Fruit fly (Drosophila melanogaster) whole organism, embryonic: ENCODE measurements around the gene CG4733.
A peak's percentile ranks its signal among the peaks of the same experiment; 100 is the strongest.

Experiments
- ATbp ChIP-seq: fragments of 200-800 bp; sonication (Bioruptor generic); optimal IDR thresholded peaks from 2 replicates; lab custom pipeline; 2017; ENCODE audit warnings: missing biosample characterization, mild to moderate bottlenecking, missing genetic modification characterization, missing genetic modification reagents
- Asciz ChIP-seq: fragments of 200-800 bp; sonication (Bioruptor generic); optimal IDR thresholded peaks from 2 replicates; lab custom pipeline; 2017; ENCODE audit warnings: missing biosample characterization, mild to moderate bottlenecking, missing genetic modification characterization, missing genetic modification reagents
- BEAF-32 ChIP-seq: fragments of 200-800 bp; sonication (Bioruptor generic); optimal IDR thresholded peaks from 3 replicates; lab custom pipeline; 2017; ENCODE audit warnings: missing biosample characterization, missing genetic modification characterization, mild to moderate bottlenecking, moderate library complexity, missing genetic modification reagents
- CG10209 ChIP-seq: fragments of 200-800 bp; sonication (Bioruptor generic); optimal IDR thresholded peaks from 3 replicates; lab custom pipeline; 2017; ENCODE audit warnings: missing biosample characterization, mild to moderate bottlenecking, missing genetic modification characterization, missing genetic modification reagents
- CG10267 ChIP-seq: fragments of 200-800 bp; sonication (Bioruptor generic); optimal IDR thresholded peaks from 2 replicates; lab custom pipeline; 2018; ENCODE audit warnings: missing biosample characterization, mild to moderate bottlenecking, missing genetic modification characterization, moderate library complexity
- CG10462 ChIP-seq: fragments of 200-800 bp; sonication (Bioruptor generic); optimal IDR thresholded peaks from 2 replicates; lab custom pipeline; 2016; ENCODE audit warnings: missing biosample characterization, missing genetic modification characterization
- CG15269 ChIP-seq: fragments of 200-800 bp; sonication (Bioruptor generic); optimal IDR thresholded peaks from 2 replicates; lab custom pipeline; 2018; ENCODE audit warnings: missing biosample characterization, mild to moderate bottlenecking, missing genetic modification characterization, moderate library complexity
- CG15601 ChIP-seq: fragments of 200-800 bp; sonication (Bioruptor generic); optimal IDR thresholded peaks from 3 replicates; lab custom pipeline; 2019; ENCODE audit warnings: missing biosample characterization, mild to moderate bottlenecking, missing genetic modification characterization, moderate library complexity
- CG16779 ChIP-seq: fragments of 200-800 bp; sonication (Bioruptor generic); IDR thresholded peaks from 2 replicates; pipeline ENCODE4 v1.3.6; 2022; ENCODE audit warnings: missing biosample characterization, missing genetic modification characterization
- CG1832 ChIP-seq: fragments of 200-800 bp; sonication (Bioruptor generic); optimal IDR thresholded peaks from 2 replicates; lab custom pipeline; 2017; ENCODE audit warnings: missing biosample characterization, mild to moderate bottlenecking, missing genetic modification characterization, inconsistent platforms
- CG30431 ChIP-seq: fragments of 200-800 bp; sonication (Bioruptor generic); optimal IDR thresholded peaks from 2 replicates; lab custom pipeline; 2017; ENCODE audit warnings: missing biosample characterization, missing genetic modification characterization
- CG32772 ChIP-seq: fragments of 200-800 bp; sonication (Bioruptor generic); IDR thresholded peaks from 2 replicates; pipeline ENCODE4 v1.3.6; 2022; ENCODE audit warnings: missing biosample characterization, missing genetic modification characterization
- CG34224 ChIP-seq: fragments of 200-800 bp; sonication (Bioruptor generic); IDR thresholded peaks from 3 replicates; pipeline ENCODE4 v1.3.6; 2022; ENCODE audit warnings: missing biosample characterization, missing genetic modification characterization; ENCODE audit not compliant: partially characterized antibody
- CG34422 ChIP-seq: fragments of 200-800 bp; sonication (Bioruptor generic); IDR thresholded peaks from 3 replicates; pipeline ENCODE4 v1.3.6; 2022; ENCODE audit warnings: missing biosample characterization, missing genetic modification characterization
- CG4617 ChIP-seq: fragments of 200-800 bp; sonication (Bioruptor generic); optimal IDR thresholded peaks from 3 replicates; lab custom pipeline; 2016; ENCODE audit warnings: missing biosample characterization, missing genetic modification characterization, borderline replicate concordance
- CG7556 ChIP-seq: fragments of 200-800 bp; sonication (Bioruptor generic); optimal IDR thresholded peaks from 2 replicates; lab custom pipeline; 2017; ENCODE audit warnings: missing biosample characterization, mild to moderate bottlenecking, missing genetic modification characterization
- CG7839 ChIP-seq: fragments of 200-800 bp; sonication (Bioruptor generic); optimal IDR thresholded peaks from 3 replicates; lab custom pipeline; 2018; ENCODE audit warnings: missing biosample characterization, mild to moderate bottlenecking, missing genetic modification characterization, moderate library complexity
- CG8478 ChIP-seq: fragments of >200 bp; optimal IDR thresholded peaks from 2 replicates; lab custom pipeline; 2018
- Dad ChIP-seq: fragments of 200-800 bp; sonication (Bioruptor generic); optimal IDR thresholded peaks from 3 replicates; lab custom pipeline; 2016; ENCODE audit warnings: missing biosample characterization, missing genetic modification characterization
- Dbx ChIP-seq: fragments of 200-800 bp; sonication (Bioruptor generic); IDR thresholded peaks from 3 replicates; pipeline ENCODE4 v1.3.6; 2022; ENCODE audit warnings: missing biosample characterization, missing genetic modification characterization
- Dip2 ChIP-seq: fragments of 200-800 bp; sonication (Bioruptor generic); IDR thresholded peaks from 2 replicates; pipeline ENCODE4 v1.3.6; 2022; ENCODE audit warnings: missing biosample characterization, missing genetic modification characterization
- Ets65A ChIP-seq: fragments of 200-800 bp; sonication (Bioruptor generic); peaks from one replicate; lab custom pipeline; 2016; ENCODE audit warnings: missing biosample characterization, missing genetic modification characterization
- HLHmδ ChIP-seq: fragments of 200-800 bp; sonication (Bioruptor generic); optimal IDR thresholded peaks from 2 replicates; lab custom pipeline; 2018; ENCODE audit warnings: missing biosample characterization, mild to moderate bottlenecking, missing genetic modification characterization, moderate library complexity
- Hmx ChIP-seq: fragments of 200-800 bp; sonication (Bioruptor generic); optimal IDR thresholded peaks from 2 replicates; lab custom pipeline; 2016; ENCODE audit warnings: missing biosample characterization, missing genetic modification characterization
- Mad ChIP-seq: fragments of 200-800 bp; sonication (Bioruptor generic); optimal IDR thresholded peaks from 2 replicates; lab custom pipeline; 2016; ENCODE audit warnings: missing biosample characterization, missing genetic modification characterization
- Meics ChIP-seq: fragments of 200-800 bp; sonication (Bioruptor generic); optimal IDR thresholded peaks from 2 replicates; lab custom pipeline; 2017; ENCODE audit warnings: missing biosample characterization, mild to moderate bottlenecking, missing genetic modification characterization
- Mrtf ChIP-seq: fragments of 200-800 bp; sonication (Bioruptor generic); IDR thresholded peaks from 3 replicates; pipeline ENCODE4 v1.3.6; 2022; ENCODE audit warnings: missing biosample characterization, missing genetic modification characterization
- Rx ChIP-seq: fragments of 200-800 bp; sonication (Bioruptor generic); IDR thresholded peaks from 2 replicates; pipeline ENCODE4 v1.3.6; 2022; ENCODE audit warnings: missing biosample characterization, missing genetic modification characterization
- Side ChIP-seq: fragments of 200-800 bp; sonication (Bioruptor generic); optimal IDR thresholded peaks from 2 replicates; lab custom pipeline; 2016; ENCODE audit warnings: missing biosample characterization, missing genetic modification characterization
- Ssrp ChIP-seq: fragments of 200-800 bp; sonication (Bioruptor generic); optimal IDR thresholded peaks from 2 replicates; lab custom pipeline; 2018; ENCODE audit warnings: missing biosample characterization, mild to moderate bottlenecking, missing genetic modification characterization, moderate library complexity
- Vsx1 ChIP-seq: fragments of 200-800 bp; sonication (Bioruptor generic); optimal IDR thresholded peaks from 2 replicates; lab custom pipeline; 2017; ENCODE audit warnings: missing biosample characterization, mild to moderate bottlenecking, missing genetic modification characterization, missing genetic modification reagents
- amos ChIP-seq: fragments of 200-800 bp; sonication (Bioruptor generic); IDR thresholded peaks from 2 replicates; pipeline ENCODE4 v1.3.6; 2022; ENCODE audit warnings: missing biosample characterization, missing genetic modification characterization; ENCODE audit not compliant: partially characterized antibody
- ara ChIP-seq: fragments of 200-800 bp; sonication (Bioruptor generic); IDR thresholded peaks from 2 replicates; pipeline ENCODE4 v1.3.6; 2022; ENCODE audit warnings: missing biosample characterization, missing genetic modification characterization
- bsh ChIP-seq, 2 experiments: fragments of 200-800 bp; sonication (Bioruptor generic); optimal IDR thresholded peaks; 2 replicates each; lab custom pipeline; 2017 to 2018; ENCODE audit warnings: mild to moderate bottlenecking in 2 of 2, missing biosample characterization in 2 of 2, missing genetic modification characterization in 2 of 2, moderate library complexity in 1 of 2
- cad ChIP-seq: fragments of >200 bp; optimal IDR thresholded peaks from 2 replicates; lab custom pipeline; 2017; ENCODE audit warnings: missing biosample characterization, missing genetic modification characterization
- cato ChIP-seq: fragments of 200-800 bp; sonication (Bioruptor generic); optimal IDR thresholded peaks from 2 replicates; lab custom pipeline; 2016; ENCODE audit warnings: missing biosample characterization, missing genetic modification characterization, borderline replicate concordance
- chinmo ChIP-seq: fragments of 200-800 bp; sonication (Bioruptor generic); IDR thresholded peaks from 4 replicates; pipeline ENCODE4 v1.3.6; 2022; ENCODE audit warnings: missing biosample characterization, missing genetic modification characterization; ENCODE audit not compliant: partially characterized antibody
- ewg ChIP-seq: fragments of 200-800 bp; sonication (Bioruptor generic); optimal IDR thresholded peaks from 3 replicates; lab custom pipeline; 2017; ENCODE audit warnings: mild to moderate bottlenecking, missing biosample characterization, missing genetic modification reagents, missing genetic modification characterization
- fd102C ChIP-seq: fragments of 200-800 bp; sonication (Bioruptor generic); optimal IDR thresholded peaks from 2 replicates; lab custom pipeline; 2018; ENCODE audit warnings: missing biosample characterization, mild to moderate bottlenecking, missing genetic modification characterization, moderate library complexity
- gcm2 ChIP-seq: fragments of 200-800 bp; sonication (Bioruptor generic); optimal IDR thresholded peaks from 2 replicates; lab custom pipeline; 2016; ENCODE audit warnings: missing biosample characterization, missing genetic modification characterization
- gfzf ChIP-seq: fragments of 200-800 bp; sonication (Bioruptor generic); optimal IDR thresholded peaks from 2 replicates; lab custom pipeline; 2016; ENCODE audit warnings: missing biosample characterization, mild to moderate bottlenecking, missing genetic modification characterization, moderate library complexity
- lilli ChIP-seq: fragments of 200-800 bp; sonication (Bioruptor generic); optimal IDR thresholded peaks from 3 replicates; lab custom pipeline; 2016; ENCODE audit warnings: missing biosample characterization, missing genetic modification characterization
- ranshi ChIP-seq: fragments of 200-800 bp; sonication (Bioruptor generic); IDR thresholded peaks from 2 replicates; pipeline ENCODE4 v1.3.6; 2022; ENCODE audit warnings: missing biosample characterization, missing genetic modification characterization
- run ChIP-seq: fragments of 200-800 bp; sonication (Bioruptor generic); optimal IDR thresholded peaks from 3 replicates; lab custom pipeline; 2018; ENCODE audit warnings: missing biosample characterization, mild to moderate bottlenecking, missing genetic modification characterization
- salm ChIP-seq: fragments of 200-800 bp; sonication (Bioruptor generic); optimal IDR thresholded peaks from 2 replicates; lab custom pipeline; 2018; ENCODE audit warnings: missing biosample characterization, mild to moderate bottlenecking, missing genetic modification characterization
- sug ChIP-seq: fragments of 200-800 bp; optimal IDR thresholded peaks from 2 replicates; lab custom pipeline; 2019; ENCODE audit warnings: missing biosample characterization, mild to moderate bottlenecking, missing genetic modification characterization, moderate library complexity
- ttk ChIP-seq: fragments of 200-800 bp; sonication (Bioruptor generic); IDR thresholded peaks from 2 replicates; pipeline ENCODE4 v2.1.2; 2022; ENCODE audit warnings: missing biosample characterization, missing genetic modification characterization
- tx ChIP-seq: fragments of 200-800 bp; sonication (Bioruptor generic); optimal IDR thresholded peaks from 2 replicates; lab custom pipeline; 2016; ENCODE audit warnings: missing biosample characterization, missing genetic modification characterization
- zfh2 ChIP-seq: fragments of 200-800 bp; sonication (Bioruptor generic); optimal IDR thresholded peaks from 2 replicates; lab custom pipeline; 2016; ENCODE audit warnings: missing biosample characterization, missing genetic modification characterization

The CG4733 gene

dm6 chr3R:19846870-19847590 lies 43.5 kb upstream of the CG4733 start, which contains the start of gene MICU3 (continued):
- 0 out of 2 replicates have a peak, but pooled peaks have one; percentile 23 for TF ChIP-seq ranshi
- no peak for TF ChIP-seq Hmx (GFP tag; lab: Kevin White, UChicago)
- TF ChIP-seq CG34224 (GFP tag; lab: Robert Waterston, UW), result peak; percentile 61
- peak; percentile 68 for TF ChIP-seq Ssrp (tag; lab: Kevin White, UChicago)
- TF ChIP-seq Dbx, result peak; percentile 56; the same call in 1 of the 3 replicates
- TF ChIP-seq amos (GFP tag; lab: Robert Waterston, UW), result peak; percentile 73
- peak; percentile 48; the same call in 1 of the 3 replicates for TF ChIP-seq CG34422
- peak; percentile 1 for TF ChIP-seq sug (tag; lab: Kevin White, UChicago)
- TF ChIP-seq Dip2, result no peak
- TF ChIP-seq Mad (GFP tag; lab: Kevin White, UChicago), result peak; percentile 66
- peak in 1 of 2 experiments; percentile 59 for TF ChIP-seq bsh (GFP tag; optimal IDR thresholded peaks at IDR 0.05; lab: Kevin White, UChicago)
- TF ChIP-seq Meics (GFP tag; lab: Kevin White, UChicago), result peak; percentile 74
- peak; percentile 66 for TF ChIP-seq CG7839
- peak; percentile 41 for TF ChIP-seq CG7556
- peak; percentile 43; the same call in 1 of the 2 replicates for TF ChIP-seq Rx
- peak; percentile 45 for TF ChIP-seq CG30431 (GFP tag; lab: Kevin White, UChicago)
- TF ChIP-seq CG4617 (GFP tag; lab: Kevin White, UChicago), result peak; percentile 49
- TF ChIP-seq Mrtf, result 0 out of 3 replicates have a peak, but pooled peaks have one; percentile 15
- TF ChIP-seq Vsx1 (GFP tag; lab: Kevin White, UChicago), result no peak
- TF ChIP-seq chinmo, result no peak
- peak; percentile 59; the same call in 1 of the 2 replicates for TF ChIP-seq CG32772
- TF ChIP-seq CG16779 (GFP tag; lab: Robert Waterston, UW), result no peak
- TF ChIP-seq CG10267 (tag; lab: Kevin White, UChicago), result peak; percentile 49
- peak; percentile 60 for TF ChIP-seq CG15269
- TF ChIP-seq CG10209 (GFP tag; lab: Kevin White, UChicago), result peak; percentile 72
- TF ChIP-seq cato (GFP tag; lab: Kevin White, UChicago), result peak; percentile 53
- TF ChIP-seq cad (GFP tag; lab: Kevin White, UChicago), result no peak
- TF ChIP-seq CG8478 (lab: Kevin White, UChicago), result no peak
- no peak for TF ChIP-seq ATbp (GFP tag; lab: Kevin White, UChicago)
- 0 out of 2 replicates have a peak, but pooled peaks have one; percentile 37 for TF ChIP-seq ara (GFP tag; lab: Robert Waterston, UW)
- no peak for TF ChIP-seq salm (tag; lab: Kevin White, UChicago)
- TF ChIP-seq Asciz, result no peak
- TF ChIP-seq CG10462 (GFP tag; lab: Kevin White, UChicago), result peak; percentile 5
- peak; percentile 54 for TF ChIP-seq Dad (GFP tag; lab: Kevin White, UChicago)
- TF ChIP-seq tx (GFP tag; lab: Kevin White, UChicago), result peak; percentile 54
- TF ChIP-seq Side (GFP tag; lab: Kevin White, UChicago), result peak; percentile 10
- peak; percentile 75 for TF ChIP-seq zfh2 (GFP tag; lab: Kevin White, UChicago)
- peak; percentile 87 for TF ChIP-seq BEAF-32 (GFP tag; lab: Kevin White, UChicago)
- peak; percentile 54 for TF ChIP-seq ttk (GFP tag; lab: Robert Waterston, UW)
- peak; percentile 75 for TF ChIP-seq lilli (GFP tag; lab: Kevin White, UChicago)
- TF ChIP-seq Ets65A (GFP tag; lab: Kevin White, UChicago), result peak; percentile 96
- peak; percentile 29 for TF ChIP-seq gfzf (GFP tag; lab: Kevin White, UChicago)
- no peak for TF ChIP-seq CG1832 (GFP tag; lab: Kevin White, UChicago)
- TF ChIP-seq CG15601, result peak; percentile 61
- no peak for TF ChIP-seq run (tag; lab: Kevin White, UChicago)
- TF ChIP-seq HLHmδ (GFP tag; lab: Kevin White, UChicago), result no peak
- no peak for TF ChIP-seq gcm2 (GFP tag; lab: Kevin White, UChicago)
- TF ChIP-seq fd102C, result no peak
- TF ChIP-seq ewg, result peak; percentile 46
